Fruit fly (Drosophila melanogaster) whole organism, embryonic: ENCODE data around the gene CG10638.

Experiments
- Atf3 ChIP-seq: fragments of 200-800 bp; sonication (Bioruptor generic); optimal IDR thresholded peaks from 3 replicates; lab custom pipeline; 2016; ENCODE audit warnings: missing biosample characterization, missing genetic modification characterization
- CG10321 ChIP-seq: fragments of 200-800 bp; sonication (Bioruptor generic); IDR thresholded peaks from 2 replicates; pipeline ENCODE4 v1.3.6; 2022; ENCODE audit warnings: missing biosample characterization, missing genetic modification characterization
- CG11696 ChIP-seq: fragments of 200-800 bp; sonication (Bioruptor generic); IDR thresholded peaks from 2 replicates; pipeline ENCODE4 v1.3.6; 2022; ENCODE audit warnings: missing biosample characterization, missing genetic modification characterization
- CG12071 ChIP-seq: fragments of 200-800 bp; sonication (Bioruptor generic); optimal IDR thresholded peaks from 3 replicates; lab custom pipeline; 2018; ENCODE audit warnings: missing biosample characterization, mild to moderate bottlenecking, missing genetic modification characterization
- CG12659 ChIP-seq: fragments of 200-800 bp; sonication (Bioruptor generic); optimal IDR thresholded peaks from 3 replicates; lab custom pipeline; 2017; ENCODE audit warnings: mild to moderate bottlenecking, missing biosample characterization, missing genetic modification reagents, missing genetic modification characterization
- CG1529 ChIP-seq: fragments of 200-800 bp; sonication (Bioruptor generic); optimal IDR thresholded peaks from 3 replicates; lab custom pipeline; 2018; ENCODE audit warnings: missing biosample characterization, missing genetic modification characterization
- CG17912 ChIP-seq: fragments of 200-800 bp; sonication (Bioruptor generic); optimal IDR thresholded peaks from 2 replicates; lab custom pipeline; 2018; ENCODE audit warnings: missing biosample characterization, mild to moderate bottlenecking, missing genetic modification characterization
- CG34224 ChIP-seq: fragments of 200-800 bp; sonication (Bioruptor generic); IDR thresholded peaks from 3 replicates; pipeline ENCODE4 v1.3.6; 2022; ENCODE audit warnings: missing biosample characterization, missing genetic modification characterization; ENCODE audit not compliant: partially characterized antibody
- CG3726 ChIP-seq: fragments of 200-800 bp; sonication (Bioruptor generic); IDR thresholded peaks from 3 replicates; pipeline ENCODE4, ENCODE4 v1.3.6; 2022; ENCODE audit warnings: missing biosample characterization, missing genetic modification characterization
- CG3838 ChIP-seq: fragments of 200-800 bp; sonication (Bioruptor generic); optimal IDR thresholded peaks from 3 replicates; lab custom pipeline; 2016; ENCODE audit warnings: missing biosample characterization, missing genetic modification characterization
- CG6791 ChIP-seq: fragments of 200-800 bp; sonication (Bioruptor generic); IDR thresholded peaks from 3 replicates; pipeline ENCODE4 v1.3.6; 2022; ENCODE audit warnings: missing biosample characterization, missing genetic modification characterization; ENCODE audit not compliant: partially characterized antibody
- CG8281 ChIP-seq: fragments of 200-800 bp; sonication (Bioruptor generic); optimal IDR thresholded peaks from 2 replicates; lab custom pipeline; 2018; ENCODE audit warnings: missing biosample characterization, mild to moderate bottlenecking, missing genetic modification characterization, moderate library complexity
- CG8924 ChIP-seq: fragments of 200-800 bp; optimal IDR thresholded peaks from 3 replicates; lab custom pipeline; 2019; ENCODE audit warnings: missing biosample characterization, mild to moderate bottlenecking, missing genetic modification characterization, moderate library complexity
- Camta ChIP-seq: fragments of 200-800 bp; sonication (Bioruptor generic); optimal IDR thresholded peaks from 2 replicates; lab custom pipeline; 2016; ENCODE audit warnings: missing biosample characterization, missing genetic modification characterization
- Dref ChIP-seq: fragments of 200-800 bp; sonication (Bioruptor generic); IDR thresholded peaks from 2 replicates; pipeline ENCODE4 v1.3.6; 2022; ENCODE audit warnings: missing biosample characterization, missing genetic modification characterization
- Ets65A ChIP-seq: fragments of 200-800 bp; sonication (Bioruptor generic); peaks from one replicate; lab custom pipeline; 2016; ENCODE audit warnings: missing biosample characterization, missing genetic modification characterization
- Hand ChIP-seq: fragments of 200-800 bp; sonication (Bioruptor generic); optimal IDR thresholded peaks from 2 replicates; lab custom pipeline; 2017; ENCODE audit warnings: mild to moderate bottlenecking, missing biosample characterization, missing genetic modification reagents, missing genetic modification characterization
- Hmx ChIP-seq: fragments of 200-800 bp; sonication (Bioruptor generic); optimal IDR thresholded peaks from 2 replicates; lab custom pipeline; 2016; ENCODE audit warnings: missing biosample characterization, missing genetic modification characterization
- Hr51 ChIP-seq, 2 experiments: fragments of 200-800 bp; sonication (Bioruptor generic); optimal IDR thresholded peaks; 2 replicates in 1 of 2; 3 replicates in 1 of 2; lab custom pipeline; 2016 to 2018; ENCODE audit warnings: missing biosample characterization in 2 of 2, missing genetic modification characterization in 2 of 2, mild to moderate bottlenecking in 1 of 2, moderate library complexity in 1 of 2
- Hr78 ChIP-seq, 2 experiments: fragments of 200-800 bp in 1 of 2; fragments of >200 bp in 1 of 2; sonication (Bioruptor generic) in 1 of 2; optimal IDR thresholded peaks; 2 replicates each; lab custom pipeline; 2017 to 2019; ENCODE audit warnings: missing biosample characterization in 2 of 2, missing genetic modification characterization in 2 of 2, mild to moderate bottlenecking in 1 of 2, moderate library complexity in 1 of 2
- Lpt ChIP-seq: fragments of >200 bp; optimal IDR thresholded peaks from 2 replicates; lab custom pipeline; 2018; ENCODE audit warnings: missing biosample characterization, missing genetic modification characterization
- MBD-R2 ChIP-seq: fragments of 200-800 bp; sonication (Bioruptor generic); IDR thresholded peaks from 2 replicates; pipeline ENCODE4 v1.3.6; 2022; ENCODE audit warnings: missing biosample characterization, missing genetic modification characterization
- Oaz ChIP-seq: fragments of 200-800 bp; sonication (Bioruptor generic); IDR thresholded peaks from 2 replicates; pipeline ENCODE4 v1.3.6; 2022; ENCODE audit warnings: missing biosample characterization, missing genetic modification characterization
- Opbp ChIP-seq: fragments of 200-800 bp; sonication (Bioruptor generic); IDR thresholded peaks from 3 replicates; pipeline ENCODE4 v1.3.6; 2022; ENCODE audit warnings: missing biosample characterization, missing genetic modification characterization; ENCODE audit not compliant: partially characterized antibody
- Optix ChIP-seq: fragments of 200-800 bp; sonication (Bioruptor generic); IDR thresholded peaks from 3 replicates; pipeline ENCODE4 v1.3.6; 2022; ENCODE audit warnings: missing biosample characterization, missing genetic modification characterization
- Sox100B ChIP-seq: fragments of 200-800 bp; sonication (Bioruptor generic); optimal IDR thresholded peaks from 3 replicates; lab custom pipeline; 2018; ENCODE audit warnings: missing biosample characterization, mild to moderate bottlenecking, missing genetic modification characterization
- Sox102F ChIP-seq: fragments of 200-800 bp; sonication (Bioruptor generic); optimal IDR thresholded peaks from 2 replicates; lab custom pipeline; 2018; ENCODE audit warnings: missing biosample characterization, mild to moderate bottlenecking, missing genetic modification characterization, moderate library complexity
- ac ChIP-seq: fragments of 200-800 bp; sonication (Bioruptor generic); optimal IDR thresholded peaks from 3 replicates; lab custom pipeline; 2017; ENCODE audit warnings: missing biosample characterization, mild to moderate bottlenecking, missing genetic modification characterization
- amos ChIP-seq: fragments of 200-800 bp; sonication (Bioruptor generic); IDR thresholded peaks from 2 replicates; pipeline ENCODE4 v1.3.6; 2022; ENCODE audit warnings: missing biosample characterization, missing genetic modification characterization; ENCODE audit not compliant: partially characterized antibody
- chinmo ChIP-seq: fragments of 200-800 bp; sonication (Bioruptor generic); IDR thresholded peaks from 4 replicates; pipeline ENCODE4 v1.3.6; 2022; ENCODE audit warnings: missing biosample characterization, missing genetic modification characterization; ENCODE audit not compliant: partially characterized antibody
- ci ChIP-seq: fragments of 200-800 bp; sonication (Bioruptor generic); IDR thresholded peaks from 3 replicates; pipeline ENCODE4 v1.3.6; 2022; ENCODE audit warnings: missing biosample characterization, missing genetic modification characterization
- gce ChIP-seq: fragments of 200-800 bp; sonication (Bioruptor generic); IDR thresholded peaks from 3 replicates; pipeline ENCODE4 v1.3.6; 2022; ENCODE audit warnings: missing biosample characterization, missing genetic modification characterization
- hbn ChIP-seq: fragments of 200-800 bp; sonication (Bioruptor generic); IDR thresholded peaks from 2 replicates; pipeline ENCODE4 v1.3.6; 2022; ENCODE audit warnings: missing biosample characterization, missing genetic modification characterization; ENCODE audit not compliant: partially characterized antibody
- insv ChIP-seq, 2 experiments: fragments of 200-800 bp; sonication (Bioruptor generic); optimal IDR thresholded peaks; 3 replicates each; lab custom pipeline; 2016 to 2018; ENCODE audit warnings: missing biosample characterization in 2 of 2, missing genetic modification characterization in 2 of 2
- inv ChIP-seq: fragments of 200-800 bp; sonication (Bioruptor generic); IDR thresholded peaks from 2 replicates; pipeline ENCODE4 v1.3.6; 2022; ENCODE audit warnings: missing biosample characterization, missing genetic modification characterization; ENCODE audit not compliant: partially characterized antibody
- jumu ChIP-seq: fragments of 200-800 bp; sonication (Bioruptor generic); optimal IDR thresholded peaks from 3 replicates; lab custom pipeline; 2016; ENCODE audit warnings: missing biosample characterization, missing genetic modification characterization
- lilli ChIP-seq: fragments of 200-800 bp; sonication (Bioruptor generic); optimal IDR thresholded peaks from 3 replicates; lab custom pipeline; 2016; ENCODE audit warnings: missing biosample characterization, missing genetic modification characterization
- lov ChIP-seq, 2 experiments: fragments of 200-800 bp in 1 of 2; fragments of >200 bp in 1 of 2; sonication (Bioruptor generic) in 1 of 2; IDR thresholded peaks in 1 of 2; optimal IDR thresholded peaks in 1 of 2; 2 replicates in 1 of 2; 3 replicates in 1 of 2; pipeline versions ENCODE4 v1.3.6 to Lab custom; 2017 to 2022; ENCODE audit warnings: missing biosample characterization in 1 of 2, missing genetic modification characterization in 1 of 2
- mld ChIP-seq: fragments of 200-800 bp; sonication (Bioruptor generic); IDR thresholded peaks from 3 replicates; pipeline ENCODE4 v1.3.6; 2022; ENCODE audit warnings: missing biosample characterization, missing genetic modification characterization; ENCODE audit not compliant: partially characterized antibody
- nom ChIP-seq: fragments of 200-800 bp; sonication (Bioruptor generic); optimal IDR thresholded peaks from 2 replicates; lab custom pipeline; 2017; ENCODE audit warnings: missing biosample characterization, missing genetic modification characterization, mild to moderate bottlenecking, moderate library complexity, missing genetic modification reagents
- org-1 ChIP-seq: fragments of 200-800 bp; sonication (Bioruptor generic); optimal IDR thresholded peaks from 2 replicates; lab custom pipeline; 2017; ENCODE audit warnings: missing biosample characterization, missing genetic modification characterization
- pb ChIP-seq: fragments of 200-800 bp; sonication (Bioruptor generic); optimal IDR thresholded peaks from 3 replicates; lab custom pipeline; 2016; ENCODE audit warnings: missing biosample characterization, missing genetic modification characterization
- psq ChIP-seq: fragments of 200-800 bp; sonication (Bioruptor generic); optimal IDR thresholded peaks from 2 replicates; lab custom pipeline; 2017; ENCODE audit warnings: missing biosample characterization, missing genetic modification characterization
- slp2 ChIP-seq: fragments of 200-800 bp; sonication (Bioruptor generic); optimal IDR thresholded peaks from 2 replicates; lab custom pipeline; 2016; ENCODE audit warnings: missing biosample characterization, missing genetic modification characterization
- ttk ChIP-seq: fragments of 200-800 bp; sonication (Bioruptor generic); IDR thresholded peaks from 2 replicates; pipeline ENCODE4 v2.1.2; 2022; ENCODE audit warnings: missing biosample characterization, missing genetic modification characterization
- vvl ChIP-seq: fragments of 200-800 bp; sonication (Bioruptor generic); IDR thresholded peaks from 2 replicates; pipeline ENCODE4 v1.3.6; 2022; ENCODE audit warnings: missing biosample characterization, missing genetic modification characterization
- zfh1 ChIP-seq: fragments of 200-800 bp; sonication (Bioruptor generic); IDR thresholded peaks from 3 replicates; pipeline ENCODE4 v1.3.6; 2022; ENCODE audit warnings: missing biosample characterization, missing genetic modification characterization

The CG10638 gene

dm6 chr3L:12503865-12504650 lies 2.9 kb upstream of the CG10638 start, which contains the start of the genes CG10646 and vih (continued):
- TF ChIP-seq zfh1 (GFP tag; lab: Robert Waterston, UW) (no peak; the same call in 2 of the 3 replicates), Sox100B (GFP tag; lab: Kevin White, UChicago) (peak; percentile 68), CG3726 (GFP tag; lab: Robert Waterston, UW) (no peak), mld (GFP tag; lab: Robert Waterston, UW) (no peak), slp2 (GFP tag; lab: Kevin White, UChicago) (no peak), CG12071 (GFP tag; lab: Kevin White, UChicago) (no peak), CG8924 (tag; lab: Kevin White, UChicago) (peak; percentile 63), amos (GFP tag; lab: Robert Waterston, UW) (no peak; the same call in 1 of the 2 replicates), Camta (GFP tag; lab: Kevin White, UChicago) (peak; percentile 29), Hand (GFP tag; lab: Kevin White, UChicago) (no peak), psq (GFP tag; lab: Kevin White, UChicago) (peak; percentile 24), Oaz (GFP tag; lab: Robert Waterston, UW) (no peak), CG1529 (no peak), ac (GFP tag; lab: Kevin White, UChicago) (no peak), CG6791 (GFP tag; lab: Robert Waterston, UW) (no peak), nom (GFP tag; lab: Kevin White, UChicago) (peak; percentile 55), Lpt (no peak), hbn (GFP tag; lab: Robert Waterston, UW) (no peak; the same call in 1 of the 2 replicates), Ets65A (GFP tag; lab: Kevin White, UChicago) (peak; percentile 92), CG8281 (tag; lab: Kevin White, UChicago) (no peak), ci (GFP tag; lab: Robert Waterston, UW) (0 out of 3 replicates have a peak, but pooled peaks have one; percentile 6), pb (no peak), CG11696 (no peak), Hmx (GFP tag; lab: Kevin White, UChicago) (no peak), gce (GFP tag; lab: Robert Waterston, UW) (no peak), MBD-R2 (peak; percentile 50), Hr78 (GFP tag; optimal IDR thresholded peaks at IDR 0.05; lab: Kevin White, UChicago) (no peak), ttk (GFP tag; lab: Robert Waterston, UW) (no peak; the same call in 1 of the 2 replicates), CG3838 (GFP tag; lab: Kevin White, UChicago) (no peak), insv (GFP tag; optimal IDR thresholded peaks at IDR 0.05; lab: Kevin White, UChicago) (peak in 1 of 2 experiments; percentile 39), CG34224 (0 out of 3 replicates have a peak, but pooled peaks have one; percentile 25), CG10321 (no peak), inv (GFP tag; lab: Robert Waterston, UW) (no peak), vvl (GFP tag; lab: Robert Waterston, UW) (peak; percentile 9; the same call in 1 of the 2 replicates), CG12659 (GFP tag; lab: Kevin White, UChicago) (peak; percentile 75), jumu (GFP tag; lab: Kevin White, UChicago) (peak; percentile 31), Opbp (GFP tag; lab: Robert Waterston, UW) (peak; percentile 37; the same call in 1 of the 3 replicates), lilli (GFP tag; lab: Kevin White, UChicago) (peak; percentile 38), Atf3 (GFP tag; lab: Kevin White, UChicago) (no peak), lov (optimal IDR thresholded peaks at IDR 0.05; lab: Kevin White, UChicago) (no peak), lov (GFP tag; IDR thresholded peaks at IDR 0.05; lab: Robert Waterston, UW) (0 out of 3 replicates have a peak, but pooled peaks have one; percentile 26), org-1 (GFP tag; lab: Kevin White, UChicago) (no peak), chinmo (GFP tag; lab: Robert Waterston, UW) (no peak), Dref (GFP tag; lab: Robert Waterston, UW) (peak; percentile 60), Hr51 (GFP tag; optimal IDR thresholded peaks at IDR 0.05; lab: Kevin White, UChicago) (peak in 1 of 2 experiments; percentile 49), Optix (no peak), CG17912 (GFP tag; lab: Kevin White, UChicago) (no peak), Sox102F (GFP tag; lab: Kevin White, UChicago) (no peak)
